Worm (Caenorhabditis elegans): Measurements from ENCODE around the gene metl-13.

Gene metl-13

ce11 chrIV:6602376-6602775 lies 32.5 kb upstream of the metl-13 start, which contains the start of gene F15B10.3 (continued):
- no peak for TF ChIP-seq gei-17 (GFP tag; optimal IDR thresholded peaks at IDR 0.05)
- no peak for TF ChIP-seq rec-8 (tag; optimal IDR thresholded peaks at IDR 0.05)

- TF ChIP-seq sptf-2 (GFP tag; optimal IDR thresholded peaks at IDR 0.05) (no peak), gei-17 (GFP tag; optimal IDR thresholded peaks at IDR 0.05) (no peak), chd-7 (tag; optimal IDR thresholded peaks at IDR 0.05) (peak; percentile 8), hlh-12 (tag; optimal IDR thresholded peaks at IDR 0.05) (no peak), sdz-38 (tag; optimal IDR thresholded peaks at IDR 0.05) (no peak), F23B12.7 (tag; optimal IDR thresholded peaks at IDR 0.05; ENCODE audit: insufficient read depth) (no peak), repo-1 (tag; optimal IDR thresholded peaks at IDR 0.05) (peak; percentile 53), cebp-1 (GFP tag; IDR thresholded peaks at IDR 0.05) (no peak), cebp-1 (tag; optimal IDR thresholded peaks at IDR 0.05) (no peak), ceh-58 (GFP tag; IDR thresholded peaks at IDR 0.05) (no peak), egl-18 (GFP tag; IDR thresholded peaks at IDR 0.05) (no peak), F52B5.7 (tag; optimal IDR thresholded peaks at IDR 0.05) (no peak), ceh-27 (GFP tag; optimal IDR thresholded peaks at IDR 0.05) (no peak), B0035.1 (tag; optimal IDR thresholded peaks at IDR 0.05) (no peak), tbp1 (GFP tag; optimal IDR thresholded peaks at IDR 0.05) (no peak), ztf-22 (GFP tag; optimal IDR thresholded peaks at IDR 0.05) (no peak), unc-130 (GFP tag; optimal IDR thresholded peaks at IDR 0.05) (no peak), efl-1 (GFP tag; optimal IDR thresholded peaks at IDR 0.05) (no peak)
These were observed 31.3 kb upstream of the metl-13 start for ce11 chrIV:6603549-6603948.

- no peak for TF ChIP-seq B0336.3 (GFP tag; IDR thresholded peaks at IDR 0.05)
- TF ChIP-seq xnd-1 (tag; optimal IDR thresholded peaks at IDR 0.05), result no peak
- no peak for TF ChIP-seq bed-1 (GFP tag; IDR thresholded peaks at IDR 0.05)
- TF ChIP-seq snpc-4 (GFP tag; optimal IDR thresholded peaks at IDR 0.05), result no peak
- TF ChIP-seq snpc-4 (tag; optimal IDR thresholded peaks at IDR 0.05), result no peak
- no peak for TF ChIP-seq ceh-58 (GFP tag; IDR thresholded peaks at IDR 0.05)
- no peak for TF ChIP-seq rpc-1 (optimal IDR thresholded peaks at IDR 0.05)
- TF ChIP-seq rpc-1 (tag; optimal IDR thresholded peaks at IDR 0.05), result no peak
These were observed 29.0 kb upstream of the metl-13 start, which contains the start of gene nstp-2 for ce11 chrIV:6605863-6606262. TSS of gene nstp-2 (minus strand) at chrIV:6606188.

- TF ChIP-seq F55B11.4 (tag; optimal IDR thresholded peaks at IDR 0.05; ENCODE audit: borderline replicate concordance, insufficient read depth) (no peak), F23B12.7 (tag; optimal IDR thresholded peaks at IDR 0.05; ENCODE audit: insufficient read depth) (no peak), cebp-1 (GFP tag; IDR thresholded peaks at IDR 0.05) (no peak), cebp-1 (tag; optimal IDR thresholded peaks at IDR 0.05) (peak; percentile 5), K11D2.4 (GFP tag; IDR thresholded peaks at IDR 0.05) (no peak)
These were observed 28.3 kb upstream of the metl-13 start for ce11 chrIV:6606587-6606986.

- no peak for TF ChIP-seq mel-28 (tag; optimal IDR thresholded peaks at IDR 0.05; ENCODE audit: borderline replicate concordance)
- peak; percentile 6 for TF ChIP-seq nhr-80 (tag; optimal IDR thresholded peaks at IDR 0.05)
These were observed 27.8 kb upstream of the metl-13 start for ce11 chrIV:6607059-6607458.

ce11 chrIV:6613296-6613695 lies 21.6 kb upstream of the metl-13 start, which contains the start of gene drh-1:
TSS of gene drh-1 (minus strand) at chrIV:6613353.
- no peak for TF ChIP-seq lin-26 (GFP tag; IDR thresholded peaks at IDR 0.05)
- no peak for TF ChIP-seq fkh-3 (tag; optimal IDR thresholded peaks at IDR 0.05)
- TF ChIP-seq F23B12.7 (tag; optimal IDR thresholded peaks at IDR 0.05; ENCODE audit: insufficient read depth), result peak; percentile 16
- no peak for TF ChIP-seq tbp1 (GFP tag; optimal IDR thresholded peaks at IDR 0.05)
- no peak for TF ChIP-seq sptf-2 (GFP tag; optimal IDR thresholded peaks at IDR 0.05)
- no peak for TF ChIP-seq tlf-1 (GFP tag; optimal IDR thresholded peaks at IDR 0.05)
- TF ChIP-seq ztf-26 (tag; optimal IDR thresholded peaks at IDR 0.05), result no peak
- no peak for TF ChIP-seq snpc-4 (GFP tag; optimal IDR thresholded peaks at IDR 0.05)
- peak in 3 of 4 experiments; percentile 67 to 82 (median 74) for TF ChIP-seq snpc-4 (tag; optimal IDR thresholded peaks at IDR 0.05)
- TF ChIP-seq ceh-91 (GFP tag; IDR thresholded peaks at IDR 0.05), result no peak
- no peak for TF ChIP-seq F57C9.4 (tag; optimal IDR thresholded peaks at IDR 0.05)
- TF ChIP-seq mcd-1 (GFP tag; IDR thresholded peaks at IDR 0.05), result peak; percentile 51; the same call in 1 of the 2 replicates
- no peak for TF ChIP-seq dox-1 (GFP tag; IDR thresholded peaks at IDR 0.05)
- peak; percentile 36; the same call in 1 of the 2 replicates for TF ChIP-seq D2030.7 (GFP tag; IDR thresholded peaks at IDR 0.05)
- TF ChIP-seq lsl-1 (GFP tag; optimal IDR thresholded peaks at IDR 0.05), result peak; percentile 32
- TF ChIP-seq madf-6 (GFP tag; IDR thresholded peaks at IDR 0.05), result peak; percentile 31; the same call in 1 of the 2 replicates

Measured in whole organism, young adult.